Fruit fly (Drosophila melanogaster): Measurements from ENCODE around the gene CG42564.

- no peak for TF ChIP-seq Tbp (GFP tag; optimal IDR thresholded peaks at IDR 0.05)
- no peak for TF ChIP-seq Fer2 (tag; optimal IDR thresholded peaks at IDR 0.05)
- no peak for TF ChIP-seq danr (GFP tag; IDR thresholded peaks at IDR 0.05)
- no peak for TF ChIP-seq NK7.1 (GFP tag; optimal IDR thresholded peaks at IDR 0.05)
Observed at dm6 chr3R:6399289-6399688, 25.0 kb downstream of the CG42564 start.

Measured in whole organism, embryonic.